Fruit fly (Drosophila melanogaster): Measurements from ENCODE around the gene CG18823.

CG18823 gene

dm6 chrX:946162-946561 lies 44.2 kb upstream of the CG18823 start (continued):
- TF ChIP-seq dmrt11E (tag; optimal IDR thresholded peaks at IDR 0.05) (no peak), eve (GFP tag; optimal IDR thresholded peaks at IDR 0.05) (no peak), ATbp (GFP tag; optimal IDR thresholded peaks at IDR 0.05) (no peak), vnd (GFP tag; IDR thresholded peaks at IDR 0.05; ENCODE audit: partially characterized antibody) (0 out of 3 replicates have a peak, but pooled peaks have one; percentile 41), C15 (GFP tag; IDR thresholded peaks at IDR 0.05) (no peak), CG17359 (tag; optimal IDR thresholded peaks at IDR 0.05) (no peak), btn (GFP tag; optimal IDR thresholded peaks at IDR 0.05) (no peak), CG1832 (GFP tag; optimal IDR thresholded peaks at IDR 0.05) (no peak), CG10321 (GFP tag; IDR thresholded peaks at IDR 0.05) (no peak), CG15011 (GFP tag; optimal IDR thresholded peaks at IDR 0.05) (no peak), CG14050 (GFP tag; IDR thresholded peaks at IDR 0.05) (no peak), dpn (GFP tag; optimal IDR thresholded peaks at IDR 0.05) (no peak), Pdp1 (GFP tag; optimal IDR thresholded peaks at IDR 0.05) (no peak), CG10209 (GFP tag; optimal IDR thresholded peaks at IDR 0.05) (no peak), CG2129 (GFP tag; IDR thresholded peaks at IDR 0.05; ENCODE audit: partially characterized antibody) (no peak), cwo (GFP tag; optimal IDR thresholded peaks at IDR 0.05) (peak; percentile 48), p53 (GFP tag; optimal IDR thresholded peaks at IDR 0.05) (no peak), zen (tag; optimal IDR thresholded peaks at IDR 0.05) (no peak), CG15479 (GFP tag; optimal IDR thresholded peaks at IDR 0.05) (no peak), dimm (GFP tag; IDR thresholded peaks at IDR 0.05) (no peak), CG10959 (GFP tag; IDR thresholded peaks at IDR 0.05) (no peak), Sry-β (GFP tag; optimal IDR thresholded peaks at IDR 0.05) (no peak), CG31388 (GFP tag; optimal IDR thresholded peaks at IDR 0.05) (no peak), CG8089 (GFP tag; optimal IDR thresholded peaks at IDR 0.05) (no peak), CG6689 (GFP tag; IDR thresholded peaks at IDR 0.05) (no peak), oc (tag; optimal IDR thresholded peaks at IDR 0.05) (no peak), fd64A (GFP tag; optimal IDR thresholded peaks at IDR 0.05) (no peak), CG1647 (GFP tag; optimal IDR thresholded peaks at IDR 0.05) (no peak), CG4730 (GFP tag; IDR thresholded peaks at IDR 0.05) (no peak), grn (GFP tag; optimal IDR thresholded peaks at IDR 0.05) (peak; percentile 98), CG12744 (GFP tag; optimal IDR thresholded peaks at IDR 0.05) (no peak), yki (optimal IDR thresholded peaks at IDR 0.05) (no peak), zfh2 (GFP tag; optimal IDR thresholded peaks at IDR 0.05) (no peak), CG10979 (tag; optimal IDR thresholded peaks at IDR 0.05) (no peak), CG16815 (GFP tag; optimal IDR thresholded peaks at IDR 0.05) (no peak)

dm6 chrX:947450-948284 lies 42.7 kb upstream of the CG18823 start, which contains the start of gene CG3699:
Gene CG3699, minus strand, starts transcription at chrX:947500.
- TF ChIP-seq D (optimal IDR thresholded peaks at IDR 0.05) (no peak), D (GFP tag; optimal IDR thresholded peaks at IDR 0.05) (no peak), sens-2 (GFP tag; IDR thresholded peaks at IDR 0.05) (no peak), tio (GFP tag; optimal IDR thresholded peaks at IDR 0.05) (no peak), scrt (GFP tag; optimal IDR thresholded peaks at IDR 0.05) (peak; percentile 23), sug (tag; optimal IDR thresholded peaks at IDR 0.05) (peak; percentile 82), CG7839 (tag; optimal IDR thresholded peaks at IDR 0.05) (peak; percentile 70), CG12299 (tag; optimal IDR thresholded peaks at IDR 0.05) (no peak), Stat92E (GFP tag; optimal IDR thresholded peaks at IDR 0.05) (no peak), caup (GFP tag; optimal IDR thresholded peaks at IDR 0.05; ENCODE audit: severe bottlenecking) (peak; percentile 3), Gsc (GFP tag; IDR thresholded peaks at IDR 0.05) (no peak), her (GFP tag; optimal IDR thresholded peaks at IDR 0.05) (no peak), CG3281 (GFP tag; optimal IDR thresholded peaks at IDR 0.05) (peak; percentile 64), h (optimal IDR thresholded peaks at IDR 0.05) (no peak), jigr1 (GFP tag; IDR thresholded peaks at IDR 0.05) (no peak), sr (GFP tag; IDR thresholded peaks at IDR 0.05) (no peak), CG4360 (GFP tag; IDR thresholded peaks at IDR 0.05) (no peak)
